Fruit fly (Drosophila melanogaster) whole organism, pupa: ENCODE measurements around the gene RhoGEF4.

Experiments
- CG10348 ChIP-seq: fragments of 200-800 bp; sonication (Bioruptor generic); IDR thresholded peaks from 2 replicates; pipeline ENCODE4 v1.3.6; 2022; ENCODE audit warnings: missing biosample characterization, missing genetic modification characterization
- CG12605 ChIP-seq: fragments of 200-800 bp; sonication (Bioruptor generic); IDR thresholded peaks from 2 replicates; pipeline ENCODE4 v1.3.6; 2022; ENCODE audit warnings: missing biosample characterization, missing genetic modification characterization
- CG13204 ChIP-seq: fragments of 200-800 bp; sonication (Bioruptor generic); optimal IDR thresholded peaks from 2 replicates; lab custom pipeline; 2018; ENCODE audit warnings: missing biosample characterization, mild to moderate bottlenecking, missing genetic modification characterization, moderate library complexity
- CG14655 ChIP-seq: fragments of 200-800 bp; sonication (Bioruptor generic); optimal IDR thresholded peaks from 3 replicates; lab custom pipeline; 2017; ENCODE audit warnings: mild to moderate bottlenecking, missing biosample characterization, missing genetic modification reagents, missing genetic modification characterization
- CG15710 ChIP-seq: fragments of 200-800 bp; sonication (Bioruptor generic); optimal IDR thresholded peaks from 2 replicates; lab custom pipeline; 2018; ENCODE audit warnings: missing biosample characterization, mild to moderate bottlenecking, missing genetic modification characterization, moderate library complexity
- CG17806 ChIP-seq: fragments of 200-800 bp; sonication (Bioruptor generic); optimal IDR thresholded peaks from 2 replicates; lab custom pipeline; 2018; ENCODE audit warnings: missing biosample characterization, mild to moderate bottlenecking, missing genetic modification characterization, moderate library complexity
- CG32121 ChIP-seq: fragments of 200-800 bp; sonication (Bioruptor generic); IDR thresholded peaks from 2 replicates; pipeline ENCODE4 v1.3.6; 2022; ENCODE audit warnings: missing biosample characterization, missing genetic modification characterization
- CG34367 ChIP-seq: fragments of 200-800 bp; sonication (Bioruptor generic); optimal IDR thresholded peaks from 2 replicates; lab custom pipeline; 2018; ENCODE audit warnings: missing biosample characterization, mild to moderate bottlenecking, missing genetic modification characterization
- CG4496 ChIP-seq: fragments of 200-800 bp; sonication (Bioruptor generic); IDR thresholded peaks from 3 replicates; pipeline ENCODE4 v1.3.6; 2022; ENCODE audit warnings: missing biosample characterization, missing genetic modification characterization
- CG8159 ChIP-seq: fragments of 200-800 bp; sonication (Bioruptor generic); optimal IDR thresholded peaks from 3 replicates; lab custom pipeline; 2018; ENCODE audit warnings: missing biosample characterization, mild to moderate bottlenecking, missing genetic modification characterization, moderate library complexity
- CG8301 ChIP-seq: fragments of 200-800 bp; sonication (Bioruptor generic); optimal IDR thresholded peaks from 2 replicates; lab custom pipeline; 2018; ENCODE audit warnings: missing biosample characterization, mild to moderate bottlenecking, missing genetic modification characterization
- CG9948 ChIP-seq: fragments of 200-800 bp; sonication (Bioruptor generic); optimal IDR thresholded peaks from 2 replicates; lab custom pipeline; 2018; ENCODE audit warnings: missing biosample characterization, mild to moderate bottlenecking, missing genetic modification characterization, moderate library complexity
- D1 ChIP-seq: fragments of 200-800 bp; sonication (Bioruptor generic); optimal IDR thresholded peaks from 2 replicates; lab custom pipeline; 2018; ENCODE audit warnings: missing biosample characterization, mild to moderate bottlenecking, missing genetic modification characterization, moderate library complexity
- EcR ChIP-seq: fragments of 200-800 bp; sonication (Bioruptor generic); optimal IDR thresholded peaks from 3 replicates; lab custom pipeline; 2019; ENCODE audit warnings: missing biosample characterization, missing genetic modification characterization, mild to moderate bottlenecking, moderate library complexity, missing genetic modification reagents
- Ets98B ChIP-seq: fragments of 200-800 bp; sonication (Bioruptor generic); IDR thresholded peaks from 2 replicates; pipeline ENCODE4 v1.3.6; 2022; ENCODE audit warnings: missing biosample characterization, missing genetic modification characterization
- Pif1A ChIP-seq: fragments of 200-800 bp; sonication (Bioruptor generic); optimal IDR thresholded peaks from 3 replicates; lab custom pipeline; 2016; ENCODE audit warnings: missing biosample characterization, missing genetic modification characterization
- Pif1B ChIP-seq: fragments of 200-800 bp; sonication (Bioruptor generic); optimal IDR thresholded peaks from 3 replicates; lab custom pipeline; 2016; ENCODE audit warnings: missing biosample characterization, missing genetic modification characterization
- Snoo ChIP-seq: fragments of 200-800 bp; sonication (Bioruptor generic); optimal IDR thresholded peaks from 3 replicates; lab custom pipeline; 2017; ENCODE audit warnings: missing biosample characterization, mild to moderate bottlenecking, missing genetic modification characterization, inconsistent platforms
- fd96Ca ChIP-seq: fragments of 200-800 bp; sonication (Bioruptor generic); IDR thresholded peaks from 3 replicates; pipeline ENCODE4 v1.3.6; 2022; ENCODE audit warnings: missing biosample characterization, missing genetic modification characterization
- gl ChIP-seq: fragments of 200-800 bp; sonication (Bioruptor generic); optimal IDR thresholded peaks from 2 replicates; lab custom pipeline; 2018; ENCODE audit warnings: missing biosample characterization, mild to moderate bottlenecking, missing genetic modification characterization
- rn ChIP-seq: fragments of 200-800 bp; sonication (Bioruptor generic); IDR thresholded peaks from 2 replicates; pipeline ENCODE4 v1.3.6; 2022; ENCODE audit warnings: missing biosample characterization, missing genetic modification characterization

RhoGEF4 gene

DNA sequence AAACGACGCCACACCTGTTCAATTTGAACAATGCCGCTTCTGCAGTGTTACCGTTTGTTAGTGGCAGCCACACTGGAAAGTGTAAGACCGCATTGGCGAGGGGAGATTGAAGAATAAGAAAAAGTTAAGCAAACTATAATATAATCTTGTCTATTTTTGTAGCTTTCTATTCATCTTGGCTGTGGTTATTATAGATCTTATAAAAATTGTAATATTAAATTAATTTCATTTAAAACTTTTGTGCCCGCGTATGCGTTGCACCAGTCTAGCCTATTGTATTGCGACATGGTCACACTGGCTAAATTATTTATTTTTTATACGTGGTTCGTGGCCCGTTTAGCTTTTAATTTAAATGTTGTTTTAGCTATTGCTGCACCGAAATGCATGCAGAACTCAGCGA, at the start of gene RhoGEF4, which contains the start of gene Rint1:
Gene RhoGEF4 (minus strand): TSS at position 64 of the 400 bp plus-strand sequence.
Gene Rint1 (plus strand): TSS at position 272 of the 400 bp plus-strand sequence.
- no peak for TF ChIP-seq Ets98B (GFP tag; lab: Robert Waterston, UW)
- peak; percentile 16 for TF ChIP-seq CG17806
- no peak for TF ChIP-seq rn (GFP tag; lab: Robert Waterston, UW)
- TF ChIP-seq gl (tag; lab: Kevin White, UChicago) = no peak
- peak; percentile 43; the same call in 1 of the 2 replicates for TF ChIP-seq CG32121 (GFP tag; lab: Robert Waterston, UW)
- no peak for TF ChIP-seq Pif1B
- peak; percentile 43; the same call in 1 of the 3 replicates for TF ChIP-seq fd96Ca (GFP tag; lab: Robert Waterston, UW)
- peak; percentile 62 for TF ChIP-seq CG8159
- TF ChIP-seq CG34367 (tag; lab: Kevin White, UChicago) = no peak
- TF ChIP-seq CG8301 (tag; lab: Kevin White, UChicago) = no peak
- no peak for TF ChIP-seq CG13204 (GFP tag; lab: Kevin White, UChicago)
- TF ChIP-seq CG9948 (tag; lab: Kevin White, UChicago) = peak; percentile 36
- no peak for TF ChIP-seq Snoo (tag; lab: Kevin White, UChicago)
- no peak for TF ChIP-seq CG14655 (GFP tag; lab: Kevin White, UChicago)
- no peak for TF ChIP-seq EcR (GFP tag; lab: Kevin White, UChicago)
- TF ChIP-seq CG15710 = peak; percentile 40
- 0 out of 3 replicates have a peak, but pooled peaks have one; percentile 30 for TF ChIP-seq CG4496 (GFP tag; lab: Robert Waterston, UW)
- no peak for TF ChIP-seq D1 (tag; lab: Kevin White, UChicago)
- no peak for TF ChIP-seq CG10348 (GFP tag; lab: Robert Waterston, UW)
- no peak for TF ChIP-seq CG12605
- TF ChIP-seq Pif1A (GFP tag; lab: Kevin White, UChicago) = no peak
- TF ChIP-seq, all 21 proteins: peak for 7

DNA sequence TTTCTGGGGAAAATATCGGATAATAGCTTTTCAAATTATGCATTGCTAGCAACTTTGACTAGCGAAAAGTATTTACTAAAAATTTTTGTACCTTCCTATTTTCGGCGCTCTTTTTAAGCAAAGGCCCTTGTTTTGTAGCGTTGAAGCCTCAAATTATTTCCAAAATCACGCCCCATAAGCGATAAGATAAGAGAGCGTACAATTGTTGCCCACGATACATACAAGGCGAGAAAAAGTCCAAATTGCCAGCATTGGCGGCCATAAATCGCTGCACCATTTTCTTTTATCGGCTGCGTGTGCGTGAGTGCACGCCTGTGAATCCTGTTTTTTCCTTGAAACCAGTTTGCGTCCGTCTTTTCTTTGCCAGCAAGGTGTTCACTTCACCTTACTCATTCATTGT, 48.1 kb upstream of the RhoGEF4 start:
- TF ChIP-seq EcR (GFP tag; lab: Kevin White, UChicago) (no peak), CG4496 (GFP tag; lab: Robert Waterston, UW) (0 out of 3 replicates have a peak, but pooled peaks have one; percentile 25)

DNA sequence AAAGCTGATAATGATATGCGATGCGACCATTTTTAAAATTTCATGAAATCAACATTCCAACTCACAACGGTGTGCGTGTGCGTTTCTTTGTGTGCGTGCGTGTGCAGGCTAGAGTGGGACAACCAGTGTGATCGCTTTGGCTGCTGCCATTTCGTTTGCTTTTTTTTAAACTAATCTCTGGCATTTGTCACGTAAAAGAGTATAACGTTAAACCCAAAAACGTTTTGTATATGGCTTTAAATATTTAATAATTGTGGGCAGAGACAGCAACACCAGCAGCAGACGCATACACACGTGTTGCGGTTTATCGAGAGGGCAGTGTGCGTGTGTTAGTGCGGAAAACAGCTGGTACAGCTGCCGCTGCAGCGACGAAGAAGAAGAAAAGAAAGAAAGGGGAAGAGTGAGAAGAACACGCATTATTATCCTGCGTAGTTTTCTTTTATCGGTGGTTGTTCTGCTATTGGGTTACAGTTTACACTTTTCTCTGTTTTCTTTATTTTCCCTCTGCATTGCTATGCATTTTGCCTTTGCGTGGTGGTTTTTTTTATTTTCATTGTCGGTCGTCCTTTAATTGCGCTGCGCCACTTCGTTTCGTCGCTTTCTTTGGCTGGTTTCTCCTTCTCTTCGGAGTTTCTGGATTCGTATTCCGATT, 47.1 kb upstream of the RhoGEF4 start:
- TF ChIP-seq CG17806 = no peak
- no peak for TF ChIP-seq fd96Ca (GFP tag; lab: Robert Waterston, UW)
- peak; percentile 33 for TF ChIP-seq EcR (GFP tag; lab: Kevin White, UChicago)
- TF ChIP-seq Pif1B = peak; percentile 21
- no peak for TF ChIP-seq CG14655 (GFP tag; lab: Kevin White, UChicago)
- TF ChIP-seq Pif1A (GFP tag; lab: Kevin White, UChicago) = peak; percentile 1
- TF ChIP-seq, all 21 proteins: peak for 3

DNA sequence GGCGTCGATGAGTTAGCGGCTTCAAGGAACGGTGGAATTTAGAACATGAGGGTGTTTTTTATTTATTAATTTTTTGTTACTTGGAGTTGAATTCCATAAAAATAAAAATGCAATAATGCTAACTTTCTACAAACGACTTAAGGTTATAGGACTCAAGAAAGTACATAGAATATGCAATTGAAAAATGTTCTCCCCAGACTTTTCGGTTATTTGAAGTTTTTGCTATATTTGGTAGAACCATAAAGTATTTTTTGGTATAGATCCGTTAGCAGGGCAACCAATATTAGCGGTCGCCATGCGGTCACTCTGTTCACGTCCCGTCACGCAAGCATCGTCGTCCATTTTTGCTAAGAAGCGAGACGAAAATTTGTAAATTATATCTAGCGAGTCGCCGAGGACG, 46.3 kb upstream of the RhoGEF4 start, which contains the start of gene akirin:
Gene akirin (plus strand): TSS at position 301 of the 400 bp plus-strand sequence.
- TF ChIP-seq CG17806 (no peak), gl (tag; lab: Kevin White, UChicago) (no peak), CG10348 (GFP tag; lab: Robert Waterston, UW) (no peak), CG9948 (tag; lab: Kevin White, UChicago) (no peak), EcR (GFP tag; lab: Kevin White, UChicago) (no peak), rn (GFP tag; lab: Robert Waterston, UW) (no peak), Pif1B (no peak)
- TF ChIP-seq, all 21 proteins: peak for 0

DNA sequence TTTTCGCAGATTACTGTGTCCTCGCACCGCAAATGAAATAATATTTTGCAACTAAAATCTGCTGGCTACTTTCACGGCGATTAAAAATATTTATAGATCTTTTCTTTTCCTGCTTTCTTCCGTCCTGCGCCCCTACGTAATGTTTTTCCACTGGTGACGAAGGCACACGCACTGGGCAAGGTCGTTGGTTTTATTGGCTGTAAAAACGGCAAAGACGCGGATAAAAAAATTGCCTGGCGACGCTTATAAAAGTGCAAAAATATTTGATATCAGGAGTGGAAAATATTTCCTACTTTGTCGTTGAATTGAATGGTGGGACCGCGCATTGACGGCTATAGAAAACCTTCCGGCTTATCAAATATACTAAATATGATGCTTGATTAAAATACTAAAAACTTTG, 45.7 kb upstream of the RhoGEF4 start, which contains the start of gene Sh3beta:
Gene Sh3beta (minus strand): TSS at position 327 of the 400 bp plus-strand sequence.
- no peak for TF ChIP-seq CG32121 (GFP tag; lab: Robert Waterston, UW)
- no peak for TF ChIP-seq Pif1A (GFP tag; lab: Kevin White, UChicago)
- TF ChIP-seq CG8301 (tag; lab: Kevin White, UChicago) = no peak
- TF ChIP-seq Ets98B (GFP tag; lab: Robert Waterston, UW) = no peak
- TF ChIP-seq Snoo (tag; lab: Kevin White, UChicago) = no peak
- TF ChIP-seq rn (GFP tag; lab: Robert Waterston, UW) = no peak
- no peak for TF ChIP-seq CG8159
- no peak for TF ChIP-seq CG34367 (tag; lab: Kevin White, UChicago)
- TF ChIP-seq gl (tag; lab: Kevin White, UChicago) = no peak
- TF ChIP-seq CG13204 (GFP tag; lab: Kevin White, UChicago) = no peak
- no peak for TF ChIP-seq CG17806
- TF ChIP-seq EcR (GFP tag; lab: Kevin White, UChicago) = no peak

DNA sequence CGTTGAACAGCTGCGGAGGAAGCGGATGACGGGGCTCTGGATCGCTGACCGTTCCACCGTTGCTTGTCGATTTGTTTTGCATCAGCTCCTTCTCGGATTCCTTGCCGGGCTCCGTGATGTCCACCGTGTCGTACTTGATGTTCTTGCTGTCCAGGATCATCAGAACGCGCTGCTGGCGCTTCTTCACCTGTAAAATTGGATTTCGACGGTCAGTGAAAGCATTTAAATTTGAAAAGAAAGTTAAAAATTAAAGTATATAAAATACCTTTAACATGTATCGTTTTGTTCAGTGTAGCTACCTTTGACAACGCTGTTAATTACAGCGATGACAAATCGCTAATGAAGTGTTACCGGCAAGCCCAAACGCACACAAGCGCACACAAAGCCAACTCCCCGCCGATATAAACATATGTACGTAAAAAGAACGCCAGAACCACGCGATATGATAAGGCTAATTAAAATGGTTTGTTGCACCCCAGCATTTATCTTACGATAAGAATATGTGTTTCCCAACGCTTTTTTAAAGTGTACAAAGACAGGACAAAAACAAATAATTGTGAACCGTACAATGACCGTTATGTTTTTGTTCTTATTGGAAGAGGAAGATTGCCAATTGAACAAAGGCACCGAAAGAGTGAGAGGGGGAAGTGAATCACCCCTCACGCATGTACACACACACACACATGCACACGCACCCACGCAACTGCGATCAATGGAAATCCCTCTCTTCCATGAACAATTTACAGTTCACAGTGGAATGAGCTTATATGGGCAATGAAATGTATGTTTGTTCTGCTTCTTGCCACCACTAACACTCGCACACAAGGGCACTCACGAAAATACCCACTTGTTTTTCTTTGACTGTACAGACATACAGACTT, 44.8 kb upstream of the RhoGEF4 start:
- TF ChIP-seq CG9948 (tag; lab: Kevin White, UChicago) (no peak), fd96Ca (GFP tag; lab: Robert Waterston, UW) (no peak), CG8159 (peak; percentile 41), CG4496 (GFP tag; lab: Robert Waterston, UW) (peak; percentile 60; the same call in 2 of the 3 replicates), CG14655 (GFP tag; lab: Kevin White, UChicago) (no peak), CG8301 (tag; lab: Kevin White, UChicago) (peak; percentile 33), CG15710 (no peak), CG17806 (no peak), Pif1A (GFP tag; lab: Kevin White, UChicago) (peak; percentile 18), Ets98B (GFP tag; lab: Robert Waterston, UW) (no peak), gl (tag; lab: Kevin White, UChicago) (no peak), CG12605 (no peak), Pif1B (peak; percentile 18), EcR (GFP tag; lab: Kevin White, UChicago) (peak; percentile 93), Snoo (tag; lab: Kevin White, UChicago) (peak; percentile 16), CG10348 (GFP tag; lab: Robert Waterston, UW) (no peak), CG13204 (GFP tag; lab: Kevin White, UChicago) (no peak), CG32121 (GFP tag; lab: Robert Waterston, UW) (peak; percentile 43; the same call in 1 of the 2 replicates), CG34367 (tag; lab: Kevin White, UChicago) (no peak), D1 (tag; lab: Kevin White, UChicago) (no peak), rn (GFP tag; lab: Robert Waterston, UW) (no peak)
- TF ChIP-seq, all 21 proteins: peak for 8
